Worm (Caenorhabditis elegans) whole organism, L4 larva: ENCODE measurements around the gene vgln-1.
A peak's percentile ranks its signal among the peaks of the same experiment; 100 is the strongest.

ENCODE experiments used
- D1046.2 ChIP-seq: fragments of 200-800 bp; sonication (Bioruptor generic); IDR thresholded peaks from 2 replicates; pipeline ENCODE4 v1.3.6; 2022; ENCODE audit warnings: missing genetic modification characterization, missing compliant biosample characterization
- F26F4.8 ChIP-seq: fragments of 200-800 bp; sonication (Bioruptor generic); conservative IDR thresholded peaks from 2 replicates; pipeline ENCODE4 v1.3.6; 2022; ENCODE audit warnings: missing genetic modification characterization, missing compliant biosample characterization
- F49E8.2 ChIP-seq: sonication (generic microtip); optimal IDR thresholded peaks from 2 replicates; lab custom pipeline; 2016; ENCODE audit warnings: missing compliant biosample characterization, mild to moderate bottlenecking, missing genetic modification characterization, borderline replicate concordance
- R02D3.7 ChIP-seq: fragments of 150-350 bp; sonication (generic microtip); optimal IDR thresholded peaks from 3 replicates; lab custom pipeline; 2014; ENCODE audit warnings: missing biosample characterization, missing genetic modification characterization
- T26A8.4 ChIP-seq: fragments of 200-800 bp; sonication (Bioruptor generic); IDR thresholded peaks from 2 replicates; pipeline ENCODE4 v1.3.6; 2022; ENCODE audit warnings: missing genetic modification characterization, missing compliant biosample characterization
- Y48G9A.11 ChIP-seq: fragments of 200-800 bp; sonication (Bioruptor generic); IDR thresholded peaks from 2 replicates; pipeline ENCODE4 v1.3.6; 2022; ENCODE audit warnings: missing genetic modification reagents, missing genetic modification characterization, missing compliant biosample characterization
- ZK546.5 ChIP-seq, 2 experiments: sonication (generic microtip); optimal IDR thresholded peaks; 2 replicates each; lab custom pipeline; 2017; ENCODE audit warnings: missing biosample characterization in 2 of 2, missing genetic modification characterization in 2 of 2
- aha-1 ChIP-seq: fragments of 150-350 bp; peaks from one replicate; lab custom pipeline; 2014; ENCODE audit warnings: missing biosample characterization, missing genetic modification characterization
- ama-1 ChIP-seq: fragments of 150-350 bp; optimal IDR thresholded peaks from 2 replicates; lab custom pipeline; 2014; ENCODE audit warnings: inconsistent platforms, mixed read lengths
- ceh-32 ChIP-seq: sonication (generic microtip); optimal IDR thresholded peaks from 2 replicates; lab custom pipeline; 2016; ENCODE audit warnings: mild to moderate bottlenecking, missing genetic modification characterization, missing compliant biosample characterization; ENCODE audit not compliant: poor library complexity
- ceh-44 ChIP-seq: fragments of 200-800 bp; sonication (Bioruptor generic); IDR thresholded peaks from 2 replicates; pipeline ENCODE4 v1.3.6; 2022; ENCODE audit warnings: missing genetic modification reagents, missing genetic modification characterization, missing compliant biosample characterization
- ctbp-1 ChIP-seq: fragments of 200-800 bp; sonication (Bioruptor generic); IDR thresholded peaks from 2 replicates; pipeline ENCODE4 v1.3.6; 2022; ENCODE audit warnings: missing genetic modification reagents, missing genetic modification characterization, missing compliant biosample characterization
- daf-12 ChIP-seq: fragments of 150-350 bp; optimal IDR thresholded peaks from 2 replicates; lab custom pipeline; 2014; ENCODE audit warnings: missing biosample characterization, missing genetic modification reagents, missing genetic modification characterization
- dpl-1 ChIP-seq: fragments of 150-350 bp; optimal IDR thresholded peaks from 2 replicates; lab custom pipeline; 2014; ENCODE audit warnings: missing biosample characterization, missing genetic modification reagents, missing genetic modification characterization
- dve-1 ChIP-seq: sonication (generic microtip); optimal IDR thresholded peaks from 2 replicates; lab custom pipeline; 2017; ENCODE audit warnings: antibody characterized with exemption, mild to moderate bottlenecking, missing genetic modification characterization, missing compliant biosample characterization; ENCODE audit not compliant: insufficient read depth
- egl-27 ChIP-seq: sonication (generic microtip); optimal IDR thresholded peaks from 3 replicates; lab custom pipeline; 2017; ENCODE audit warnings: missing biosample characterization, missing genetic modification reagents, missing genetic modification characterization
- fkh-10 ChIP-seq: fragments of 150-350 bp; optimal IDR thresholded peaks from 2 replicates; lab custom pipeline; 2014; ENCODE audit warnings: missing biosample characterization, missing genetic modification reagents, missing genetic modification characterization
- hif-1 ChIP-seq, 2 experiments: sonication (generic microtip); optimal IDR thresholded peaks; 2 replicates each; lab custom pipeline; 2016 to 2017; ENCODE audit warnings: missing compliant biosample characterization in 2 of 2, missing genetic modification characterization in 2 of 2, missing genetic modification reagents in 2 of 2, missing genotype in 2 of 2, mild to moderate bottlenecking in 1 of 2
- hlh-11 ChIP-seq: fragments of 200-800 bp; sonication (Bioruptor generic); optimal IDR thresholded peaks from 2 replicates; lab custom pipeline; 2018; ENCODE audit warnings: mild to moderate bottlenecking, missing genetic modification characterization, missing compliant biosample characterization
- hlh-30 ChIP-seq: sonication (generic microtip); optimal IDR thresholded peaks from 2 replicates; lab custom pipeline; 2017; ENCODE audit warnings: antibody characterized with exemption, mild to moderate bottlenecking, missing genetic modification characterization, missing compliant biosample characterization; ENCODE audit not compliant: insufficient read depth
- lin-13 ChIP-seq: fragments of 150-350 bp; optimal IDR thresholded peaks from 2 replicates; lab custom pipeline; 2014; ENCODE audit warnings: missing biosample characterization, missing genetic modification reagents, missing genetic modification characterization
- lin-29 ChIP-seq: fragments of 200-800 bp; sonication (Bioruptor generic); IDR thresholded peaks from 2 replicates; pipeline ENCODE4 v1.3.6; 2022; ENCODE audit warnings: missing genetic modification reagents, missing genetic modification characterization, missing compliant biosample characterization
- lin-39 ChIP-seq: fragments of 150-350 bp; optimal IDR thresholded peaks from 2 replicates; lab custom pipeline; 2014; ENCODE audit warnings: missing biosample characterization, missing genetic modification reagents, missing genetic modification characterization
- lir-3 ChIP-seq: sonication (generic microtip); optimal IDR thresholded peaks from 2 replicates; lab custom pipeline; 2016; ENCODE audit warnings: mild to moderate bottlenecking, missing genetic modification characterization, missing compliant biosample characterization
- lsy-2 ChIP-seq, 2 experiments: fragments of 150-350 bp in 1 of 2; sonication (generic microtip) in 1 of 2; optimal IDR thresholded peaks; 2 replicates each; lab custom pipeline; 2014 to 2017; ENCODE audit warnings: missing biosample characterization in 2 of 2, missing genetic modification characterization in 2 of 2
- madf-5 ChIP-seq, 2 experiments: fragments of 200-800 bp; sonication (Bioruptor generic); IDR thresholded peaks; 2 replicates each; pipeline ENCODE4 v1.3.6; 2022; ENCODE audit warnings: missing compliant biosample characterization in 2 of 2, missing genetic modification characterization in 2 of 2
- mdl-1 ChIP-seq, 2 experiments: fragments of 150-350 bp in 1 of 2; sonication (generic microtip) in 1 of 2; optimal IDR thresholded peaks; 2 replicates each; lab custom pipeline; 2014 to 2017; ENCODE audit warnings: missing biosample characterization in 2 of 2, missing genetic modification characterization in 2 of 2
- mdt-29 ChIP-seq: fragments of 200-800 bp; sonication (Bioruptor generic); IDR thresholded peaks from 2 replicates; pipeline ENCODE4 v1.3.6; 2022; ENCODE audit warnings: missing genetic modification reagents, missing genetic modification characterization, missing compliant biosample characterization
- mep-1 ChIP-seq: fragments of 150-350 bp; sonication (generic microtip); optimal IDR thresholded peaks from 3 replicates; lab custom pipeline; 2014; ENCODE audit warnings: missing biosample characterization, missing genetic modification characterization
- mxl-3 ChIP-seq: fragments of 200-800 bp; sonication (Bioruptor generic); optimal IDR thresholded peaks from 2 replicates; lab custom pipeline; 2018; ENCODE audit warnings: mild to moderate bottlenecking, missing genetic modification characterization, missing compliant biosample characterization
- nhr-102 ChIP-seq: sonication (generic microtip); optimal IDR thresholded peaks from 2 replicates; lab custom pipeline; 2016; ENCODE audit warnings: mild to moderate bottlenecking, missing genetic modification characterization, moderate library complexity, missing compliant biosample characterization
- nhr-11 ChIP-seq: fragments of 150-350 bp; optimal IDR thresholded peaks from 2 replicates; lab custom pipeline; 2014; ENCODE audit warnings: missing biosample characterization, missing genetic modification characterization
- nhr-28 ChIP-seq: fragments of 150-350 bp; optimal IDR thresholded peaks from 2 replicates; lab custom pipeline; 2014; ENCODE audit warnings: missing biosample characterization, missing genetic modification characterization
- nhr-6 ChIP-seq: fragments of 150-350 bp; optimal IDR thresholded peaks from 2 replicates; lab custom pipeline; 2014; ENCODE audit warnings: missing biosample characterization, missing genetic modification characterization
- nhr-77 ChIP-seq: fragments of 150-350 bp; optimal IDR thresholded peaks from 2 replicates; lab custom pipeline; 2014; ENCODE audit warnings: missing biosample characterization, missing genetic modification characterization
- pha-4 ChIP-seq, 2 experiments: fragments of 150-350 bp in 1 of 2; fragments of 200-800 bp in 1 of 2; sonication (Bioruptor generic) in 1 of 2; IDR thresholded peaks in 1 of 2; optimal IDR thresholded peaks in 1 of 2; 2 replicates each; pipeline versions ENCODE4 v1.3.6 to Lab custom; 2014 to 2022; ENCODE audit warnings: missing genetic modification characterization in 2 of 2, missing genetic modification reagents in 2 of 2, missing biosample characterization in 1 of 2, missing compliant biosample characterization in 1 of 2
- php-3 ChIP-seq: fragments of 200-800 bp; sonication (Bioruptor generic); IDR thresholded peaks from 2 replicates; pipeline ENCODE4 v1.3.6; 2022; ENCODE audit warnings: missing genetic modification reagents, missing genetic modification characterization, missing compliant biosample characterization
- rbr-2 ChIP-seq: sonication (generic microtip); optimal IDR thresholded peaks from 2 replicates; lab custom pipeline; 2016; ENCODE audit warnings: missing genotype, missing genetic modification characterization, missing compliant biosample characterization
- saeg-2 ChIP-seq: fragments of 200-800 bp; sonication (Bioruptor generic); IDR thresholded peaks from 2 replicates; pipeline ENCODE4 v1.3.6; 2022; ENCODE audit warnings: missing genetic modification reagents, missing genetic modification characterization, missing compliant biosample characterization
- set-16 ChIP-seq: fragments of 200-800 bp; sonication (Bioruptor generic); IDR thresholded peaks from 2 replicates; pipeline ENCODE4 v1.3.6; 2022; ENCODE audit warnings: missing genetic modification reagents, missing genetic modification characterization, missing compliant biosample characterization
- snpc-1.2 ChIP-seq: fragments of 200-800 bp; sonication (Bioruptor generic); IDR thresholded peaks from 2 replicates; pipeline ENCODE4 v1.3.6; 2022; ENCODE audit warnings: missing genetic modification reagents, missing genetic modification characterization, missing compliant biosample characterization
- snpc-4 ChIP-seq: fragments of 150-350 bp; optimal IDR thresholded peaks from 2 replicates; lab custom pipeline; 2014; ENCODE audit warnings: missing biosample characterization, missing genetic modification characterization
- spr-3 ChIP-seq: fragments of 200-800 bp; sonication (Bioruptor generic); optimal IDR thresholded peaks from 2 replicates; lab custom pipeline; 2018; ENCODE audit warnings: mild to moderate bottlenecking, missing genetic modification characterization, missing compliant biosample characterization
- tag-97 ChIP-seq: fragments of 200-800 bp; sonication (Bioruptor generic); IDR thresholded peaks from 2 replicates; pipeline ENCODE4 v1.3.6; 2022; ENCODE audit warnings: missing genetic modification characterization, missing compliant biosample characterization
- vab-7 ChIP-seq: fragments of 200-800 bp; sonication (Bioruptor generic); IDR thresholded peaks from 2 replicates; pipeline ENCODE4 v1.3.6; 2022; ENCODE audit warnings: missing genetic modification reagents, missing genetic modification characterization, missing compliant biosample characterization
- zag-1 ChIP-seq: fragments of 150-350 bp; optimal IDR thresholded peaks from 2 replicates; lab custom pipeline; 2014; ENCODE audit warnings: missing biosample characterization, missing genetic modification characterization
- zfp-2 ChIP-seq: sonication (generic microtip); optimal IDR thresholded peaks from 2 replicates; lab custom pipeline; 2016; ENCODE audit warnings: mild to moderate bottlenecking, missing genetic modification characterization, missing compliant biosample characterization
- zip-11 ChIP-seq: fragments of 200-800 bp; sonication (Bioruptor generic); IDR thresholded peaks from 2 replicates; pipeline ENCODE4 v1.3.6; 2022; ENCODE audit warnings: missing genetic modification characterization, missing compliant biosample characterization

Gene vgln-1

DNA sequence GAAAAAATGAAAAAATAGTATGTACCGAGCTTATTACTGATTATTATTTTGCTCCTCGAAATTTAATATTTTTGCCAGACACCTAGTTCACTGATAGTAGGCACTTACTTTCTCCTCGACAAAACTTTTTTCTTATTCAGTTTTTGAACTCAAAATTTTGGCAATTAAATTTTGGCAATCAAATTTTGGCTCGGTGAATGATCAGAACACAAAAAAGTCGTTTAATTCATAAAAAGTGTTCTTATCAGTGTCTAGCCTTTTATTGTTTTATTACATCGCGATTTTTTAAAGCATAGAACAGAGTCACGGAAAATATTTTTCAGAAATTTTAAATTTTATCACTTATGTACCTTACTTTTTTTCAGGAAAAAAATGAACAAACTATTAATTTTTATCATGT lies 4.3 kb upstream of the vgln-1 start (continued):
- peak; percentile 95 for TF ChIP-seq php-3
- TF ChIP-seq daf-12, result no peak
- TF ChIP-seq tag-97, result no peak
- no peak for TF ChIP-seq snpc-1.2
- TF ChIP-seq dve-1 (tag; lab: Kevin White, UChicago), result peak; percentile 53
- no peak for TF ChIP-seq zip-11 (GFP tag; lab: Robert Waterston, UW)
- no peak for TF ChIP-seq vab-7 (GFP tag; lab: Robert Waterston, UW)
- no peak for TF ChIP-seq fkh-10
- no peak for TF ChIP-seq R02D3.7 (tag; lab: Kevin White, UChicago)
- TF ChIP-seq ama-1 (lab: Kevin White, UChicago), result no peak

DNA sequence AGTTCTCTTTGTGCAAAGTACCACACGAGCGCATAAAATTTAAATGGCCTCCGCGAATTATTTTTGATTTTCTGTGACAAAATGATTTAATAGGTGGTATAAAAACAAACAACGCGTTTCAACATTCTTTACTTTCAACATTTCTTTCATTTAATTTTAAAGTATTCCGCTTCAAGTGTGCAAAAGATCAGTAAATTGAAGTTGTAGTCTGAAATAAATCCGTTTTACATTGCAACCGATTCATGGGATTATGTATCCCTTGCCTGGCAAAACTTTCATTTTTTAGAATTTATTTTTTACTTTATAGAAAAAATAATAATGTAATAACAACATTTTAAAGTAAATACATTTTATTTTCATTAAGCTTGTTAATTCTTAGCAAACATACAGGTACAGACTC lies 3.6 kb upstream of the vgln-1 start, which contains the start of gene F26C11.1:
Gene F26C11.1, plus strand, starts transcription at position 301 of the 400 bp plus-strand sequence.
- TF ChIP-seq hlh-11 (no peak), Y48G9A.11 (GFP tag; lab: Robert Waterston, UW) (no peak), ceh-44 (GFP tag; lab: Robert Waterston, UW) (no peak), madf-5 (GFP tag; IDR thresholded peaks at IDR 0.05; lab: Robert Waterston, UW) (no peak), ctbp-1 (GFP tag; lab: Robert Waterston, UW) (no peak)

ce11 chrII:9892409-9892808 lies 1.5 kb upstream of the vgln-1 start, which contains the start of gene C08H9.16:
TSS of gene C08H9.16 (plus strand) at chrII:9892778.
- TF ChIP-seq dve-1 (tag; lab: Kevin White, UChicago) (peak; percentile 57), ceh-32 (tag; lab: Kevin White, UChicago) (no peak), lin-39 (no peak), mdt-29 (no peak), mxl-3 (no peak), set-16 (no peak), nhr-6 (tag; lab: Kevin White, UChicago) (peak; percentile 13), hlh-30 (tag; lab: Kevin White, UChicago) (peak; percentile 45), egl-27 (tag; lab: Kevin White, UChicago) (no peak), aha-1 (tag; lab: Kevin White, UChicago) (peak; percentile 49), zfp-2 (no peak), nhr-11 (tag; lab: Kevin White, UChicago) (peak; percentile 67), snpc-1.2 (no peak), ama-1 (lab: Kevin White, UChicago) (no peak), nhr-28 (tag; lab: Kevin White, UChicago) (no peak), lsy-2 (tag; optimal IDR thresholded peaks at IDR 0.05; lab: Kevin White, UChicago) (peak; percentile 89 to 99), lin-29 (GFP tag; lab: Robert Waterston, UW) (no peak), dpl-1 (GFP tag; lab: Kevin White, UChicago) (peak; percentile 65), hif-1 (tag; optimal IDR thresholded peaks at IDR 0.05; lab: Kevin White, UChicago) (peak in 1 of 2 experiments; percentile 18), F49E8.2 (tag; lab: Kevin White, UChicago) (no peak), mep-1 (tag; lab: Kevin White, UChicago) (peak; percentile 67), ZK546.5 (tag; optimal IDR thresholded peaks at IDR 0.05; lab: Kevin White, UChicago) (no peak), lir-3 (tag; lab: Kevin White, UChicago) (no peak), nhr-77 (tag; lab: Kevin White, UChicago) (peak; percentile 43), lin-13 (peak; percentile 24), mdl-1 (tag; optimal IDR thresholded peaks at IDR 0.05; lab: Kevin White, UChicago) (no peak), nhr-102 (tag; lab: Kevin White, UChicago) (no peak), vab-7 (GFP tag; lab: Robert Waterston, UW) (no peak), T26A8.4 (GFP tag; lab: Robert Waterston, UW) (no peak), rbr-2 (tag; lab: Kevin White, UChicago) (peak; percentile 20), F26F4.8 (GFP tag; lab: Robert Waterston, UW) (no peak), pha-4 (GFP tag; IDR thresholded peaks at IDR 0.05; lab: Robert Waterston, UW) (no peak), pha-4 (tag; optimal IDR thresholded peaks at IDR 0.05; lab: Kevin White, UChicago) (peak; percentile 59), zag-1 (tag; lab: Kevin White, UChicago) (no peak), snpc-4 (tag; lab: Kevin White, UChicago) (no peak), D1046.2 (peak; percentile 98), saeg-2 (GFP tag; lab: Robert Waterston, UW) (no peak), spr-3 (no peak)
